Fruit fly (Drosophila melanogaster): ENCODE results near the gene Arp3.

The Arp3 gene

dm6 chr3L:8151727-8152199, 36.1 kb upstream of the Arp3 start, which contains the start of gene CG13676:
TSS of gene CG13676 (minus strand) at chr3L:8151813.
- no peak for TF ChIP-seq CG32264 (GFP tag; optimal IDR thresholded peaks at IDR 0.05)
- TF ChIP-seq foxo (GFP tag; optimal IDR thresholded peaks at IDR 0.05) = no peak
- TF ChIP-seq Hr83 (GFP tag; optimal IDR thresholded peaks at IDR 0.05; ENCODE audit: poor library complexity, severe bottlenecking) = no peak
- peak; percentile 6 for TF ChIP-seq Sp1 (GFP tag; optimal IDR thresholded peaks at IDR 0.05)
- no peak for TF ChIP-seq lola (GFP tag; optimal IDR thresholded peaks at IDR 0.05)
- peak; percentile 79 to 83 for TF ChIP-seq dl (GFP tag; optimal IDR thresholded peaks at IDR 0.05; ENCODE audit: insufficient read depth in 1 of 2, partially characterized antibody in 2 of 2)
- no peak for TF ChIP-seq woc (GFP tag; optimal IDR thresholded peaks at IDR 0.05)
- peak; percentile 67 for TF ChIP-seq Vsx2 (GFP tag; optimal IDR thresholded peaks at IDR 0.05; ENCODE audit: partially characterized antibody)
- peak; percentile 76 for TF ChIP-seq Rel (GFP tag; optimal IDR thresholded peaks at IDR 0.05)
- TF ChIP-seq Rel (tag; optimal IDR thresholded peaks at IDR 0.05) = no peak
- no peak for TF ChIP-seq usp (GFP tag; optimal IDR thresholded peaks at IDR 0.05)
- peak; percentile 20 for TF ChIP-seq CrebA (GFP tag; optimal IDR thresholded peaks at IDR 0.05; ENCODE audit: borderline replicate concordance)
- no peak for TF ChIP-seq Abd-B (GFP tag; optimal IDR thresholded peaks at IDR 0.05)
- TF ChIP-seq sage (GFP tag; optimal IDR thresholded peaks at IDR 0.05) = no peak
- TF ChIP-seq rgr (GFP tag; optimal IDR thresholded peaks at IDR 0.05) = no peak
- no peak for TF ChIP-seq fru (GFP tag; optimal IDR thresholded peaks at IDR 0.05)
- no peak for TF ChIP-seq N (GFP tag; optimal IDR thresholded peaks at IDR 0.05)
- TF ChIP-seq br (GFP tag; optimal IDR thresholded peaks at IDR 0.05) = no peak
- TF ChIP-seq psq (GFP tag; optimal IDR thresholded peaks at IDR 0.05) = no peak
- no peak for TF ChIP-seq HLH106 (tag; optimal IDR thresholded peaks at IDR 0.05)
- peak; percentile 44 for TF ChIP-seq Dif (GFP tag; optimal IDR thresholded peaks at IDR 0.05; ENCODE audit: partially characterized antibody)

dm6 chr3L:8150812-8151211, 35.1 kb upstream of the Arp3 start:
- TF ChIP-seq jim (GFP tag; optimal IDR thresholded peaks at IDR 0.05) (no peak), psq (GFP tag; optimal IDR thresholded peaks at IDR 0.05) (no peak), HLH106 (tag; optimal IDR thresholded peaks at IDR 0.05) (peak; percentile 23)

- TF ChIP-seq Vsx2 (GFP tag; optimal IDR thresholded peaks at IDR 0.05; ENCODE audit: partially characterized antibody) = no peak
- TF ChIP-seq foxo (GFP tag; optimal IDR thresholded peaks at IDR 0.05) = no peak
- no peak for TF ChIP-seq Sp1 (GFP tag; optimal IDR thresholded peaks at IDR 0.05)
- no peak for TF ChIP-seq usp (GFP tag; optimal IDR thresholded peaks at IDR 0.05)
- TF ChIP-seq CG32264 (GFP tag; optimal IDR thresholded peaks at IDR 0.05) = no peak
- TF ChIP-seq OdsH (GFP tag; optimal IDR thresholded peaks at IDR 0.05) = no peak
Observed at dm6 chr3L:8150284-8150683, 34.6 kb upstream of the Arp3 start.

- TF ChIP-seq psq (GFP tag; optimal IDR thresholded peaks at IDR 0.05) (peak; percentile 76), sv (GFP tag; optimal IDR thresholded peaks at IDR 0.05) (peak; percentile 89), Hr78 (GFP tag; optimal IDR thresholded peaks at IDR 0.05) (no peak), foxo (GFP tag; optimal IDR thresholded peaks at IDR 0.05) (peak; percentile 17 to 89), CG9705 (GFP tag; optimal IDR thresholded peaks at IDR 0.05) (peak; percentile 76), Hr83 (GFP tag; optimal IDR thresholded peaks at IDR 0.05; ENCODE audit: poor library complexity, severe bottlenecking) (no peak), HLH106 (tag; optimal IDR thresholded peaks at IDR 0.05) (peak; percentile 84), rgr (GFP tag; optimal IDR thresholded peaks at IDR 0.05) (peak; percentile 84), brk (GFP tag; optimal IDR thresholded peaks at IDR 0.05) (no peak), h (GFP tag; optimal IDR thresholded peaks at IDR 0.05) (peak; percentile 87), CG32264 (GFP tag; optimal IDR thresholded peaks at IDR 0.05) (peak; percentile 74), lola (GFP tag; optimal IDR thresholded peaks at IDR 0.05) (no peak), br (GFP tag; optimal IDR thresholded peaks at IDR 0.05) (peak; percentile 82), Myc (optimal IDR thresholded peaks at IDR 0.05) (peak; percentile 39), Sp1 (GFP tag; optimal IDR thresholded peaks at IDR 0.05) (peak; percentile 76), Vsx2 (GFP tag; optimal IDR thresholded peaks at IDR 0.05; ENCODE audit: partially characterized antibody) (no peak), Rel (GFP tag; optimal IDR thresholded peaks at IDR 0.05) (no peak), Rel (tag; optimal IDR thresholded peaks at IDR 0.05) (no peak), ey (GFP tag; optimal IDR thresholded peaks at IDR 0.05) (peak; percentile 77), OdsH (GFP tag; optimal IDR thresholded peaks at IDR 0.05) (peak; percentile 72), dmrt93B (GFP tag; optimal IDR thresholded peaks at IDR 0.05) (no peak), dsf (GFP tag; optimal IDR thresholded peaks at IDR 0.05; ENCODE audit: borderline replicate concordance) (peak; percentile 68), dl (GFP tag; optimal IDR thresholded peaks at IDR 0.05; ENCODE audit: insufficient read depth in 1 of 2, partially characterized antibody in 2 of 2) (no peak)
Observed at dm6 chr3L:8137448-8137906, 21.8 kb upstream of the Arp3 start, which contains the start of the genes Setx and mus301. TSS of gene Setx (minus strand) at chr3L:8137498. TSS of gene mus301 (plus strand) at chr3L:8137808.
